Worm (Caenorhabditis elegans) whole organism, L2 larva: ENCODE results near the gene F59F3.6.

Experiments used
- C34F6.9 ChIP-seq: fragments of 150-350 bp; optimal IDR thresholded peaks from 2 replicates; lab custom pipeline; 2014; ENCODE audit warnings: missing biosample characterization, missing genetic modification characterization
- F13H6.1 ChIP-seq: sonication (generic microtip); optimal IDR thresholded peaks from 2 replicates; lab custom pipeline; 2016; ENCODE audit warnings: missing genetic modification characterization, missing compliant biosample characterization
- R02D3.7 ChIP-seq: fragments of 150-350 bp; optimal IDR thresholded peaks from 2 replicates; lab custom pipeline; 2014; ENCODE audit warnings: missing biosample characterization, missing genetic modification characterization
- Y55F3AM.14 ChIP-seq: fragments of 200-800 bp; sonication (Bioruptor generic); optimal IDR thresholded peaks from 2 replicates; lab custom pipeline; 2018; ENCODE audit warnings: mild to moderate bottlenecking, missing genetic modification characterization, missing compliant biosample characterization
- ZK546.5 ChIP-seq: sonication (generic microtip); optimal IDR thresholded peaks from 2 replicates; lab custom pipeline; 2017; ENCODE audit warnings: missing biosample characterization, missing genetic modification characterization
- alr-1 ChIP-seq: fragments of 150-350 bp; optimal IDR thresholded peaks from 2 replicates; lab custom pipeline; 2014; ENCODE audit warnings: missing biosample characterization, missing genetic modification characterization
- aly-2 ChIP-seq: fragments of 150-350 bp; optimal IDR thresholded peaks from 2 replicates; lab custom pipeline; 2014; ENCODE audit warnings: missing biosample characterization, missing genetic modification characterization
- ama-1 ChIP-seq: fragments of 150-350 bp; optimal IDR thresholded peaks from 2 replicates; lab custom pipeline; 2018; ENCODE audit warnings: inconsistent platforms
- ceh-82 ChIP-seq: fragments of 150-350 bp; optimal IDR thresholded peaks from 2 replicates; lab custom pipeline; 2014; ENCODE audit warnings: missing biosample characterization, missing genetic modification characterization
- egl-27 ChIP-seq: sonication (generic microtip); optimal IDR thresholded peaks from 3 replicates; lab custom pipeline; 2017; ENCODE audit warnings: missing biosample characterization, missing genetic modification reagents, missing genetic modification characterization
- elt-1 ChIP-seq: fragments of 150-350 bp; optimal IDR thresholded peaks from 2 replicates; lab custom pipeline; 2014; ENCODE audit warnings: missing biosample characterization, missing genetic modification characterization
- elt-3 ChIP-seq: sonication (generic microtip); optimal IDR thresholded peaks from 2 replicates; lab custom pipeline; 2017; ENCODE audit warnings: missing biosample characterization, missing genetic modification characterization
- gmeb-1 ChIP-seq: fragments of 150-350 bp; optimal IDR thresholded peaks from 2 replicates; lab custom pipeline; 2014; ENCODE audit warnings: missing biosample characterization, missing genetic modification characterization
- lin-11 ChIP-seq: fragments of 150-350 bp; sonication (generic microtip); optimal IDR thresholded peaks from 2 replicates; lab custom pipeline; 2014; ENCODE audit warnings: missing biosample characterization, missing genetic modification characterization, inconsistent platforms, mixed read lengths
- lin-13 ChIP-seq: fragments of 150-350 bp; optimal IDR thresholded peaks from 2 replicates; lab custom pipeline; 2014; ENCODE audit warnings: missing biosample characterization, missing genetic modification reagents, missing genetic modification characterization
- lin-39 ChIP-seq: fragments of 150-350 bp; optimal IDR thresholded peaks from 2 replicates; lab custom pipeline; 2014; ENCODE audit warnings: missing biosample characterization, missing genetic modification reagents, missing genetic modification characterization
- mbf-1 ChIP-seq: sonication (generic microtip); optimal IDR thresholded peaks from 2 replicates; lab custom pipeline; 2017; ENCODE audit warnings: missing biosample characterization, missing genetic modification characterization
- mdl-1 ChIP-seq, 2 experiments: fragments of 150-350 bp in 1 of 2; sonication (generic microtip) in 1 of 2; optimal IDR thresholded peaks; 2 replicates each; lab custom pipeline; 2017; ENCODE audit warnings: missing biosample characterization in 2 of 2, missing genetic modification characterization in 2 of 2
- nhr-11 ChIP-seq: fragments of 150-350 bp; optimal IDR thresholded peaks from 2 replicates; lab custom pipeline; 2014; ENCODE audit warnings: missing biosample characterization, missing genetic modification characterization
- nhr-12 ChIP-seq: fragments of 150-350 bp; optimal IDR thresholded peaks from 2 replicates; lab custom pipeline; 2014; ENCODE audit warnings: missing biosample characterization, missing genetic modification characterization
- nhr-129 ChIP-seq: fragments of 150-350 bp; optimal IDR thresholded peaks from 2 replicates; lab custom pipeline; 2014; ENCODE audit warnings: missing biosample characterization, missing genetic modification characterization
- nhr-23 ChIP-seq: fragments of 150-350 bp; optimal IDR thresholded peaks from 2 replicates; lab custom pipeline; 2014; ENCODE audit warnings: missing biosample characterization, missing genetic modification reagents, missing genetic modification characterization
- nhr-237 ChIP-seq: fragments of 150-350 bp; optimal IDR thresholded peaks from 2 replicates; lab custom pipeline; 2014; ENCODE audit warnings: missing biosample characterization, missing genetic modification characterization
- nhr-25 ChIP-seq: fragments of 150-350 bp; sonication (generic microtip); optimal IDR thresholded peaks from 3 replicates; lab custom pipeline; 2014; ENCODE audit warnings: missing biosample characterization, missing genetic modification characterization
- nhr-6 ChIP-seq: fragments of 150-350 bp; optimal IDR thresholded peaks from 2 replicates; lab custom pipeline; 2014; ENCODE audit warnings: missing biosample characterization, missing genetic modification characterization
- nhr-77 ChIP-seq: fragments of 150-350 bp; optimal IDR thresholded peaks from 2 replicates; lab custom pipeline; 2014; ENCODE audit warnings: missing biosample characterization, missing genetic modification characterization
- sem-4 ChIP-seq: fragments of 150-350 bp; optimal IDR thresholded peaks from 2 replicates; lab custom pipeline; 2014; ENCODE audit warnings: missing biosample characterization, missing genetic modification reagents, missing genetic modification characterization
- skn-1 ChIP-seq: sonication (generic microtip); optimal IDR thresholded peaks from 2 replicates; lab custom pipeline; 2017; ENCODE audit warnings: missing biosample characterization, missing genetic modification characterization
- sma-3 ChIP-seq: sonication (generic microtip); optimal IDR thresholded peaks from 2 replicates; lab custom pipeline; 2016; ENCODE audit warnings: missing genetic modification reagents, missing genetic modification characterization, missing compliant biosample characterization
- sma-9 ChIP-seq, 2 experiments: fragments of 150-350 bp in 1 of 2; sonication (generic microtip) in 1 of 2; optimal IDR thresholded peaks; 2 replicates each; lab custom pipeline; 2014 to 2016; ENCODE audit warnings: missing genetic modification characterization in 2 of 2, mild to moderate bottlenecking in 1 of 2, missing biosample characterization in 1 of 2, missing compliant biosample characterization in 1 of 2, missing genetic modification reagents in 1 of 2, moderate library complexity in 1 of 2
- snpc-4 ChIP-seq: fragments of 150-350 bp; optimal IDR thresholded peaks from 2 replicates; lab custom pipeline; 2014; ENCODE audit warnings: missing biosample characterization, missing genetic modification characterization
- unc-39 ChIP-seq: fragments of 150-350 bp; optimal IDR thresholded peaks from 2 replicates; lab custom pipeline; 2014; ENCODE audit warnings: missing biosample characterization, missing genetic modification characterization
- unc-55 ChIP-seq: fragments of 150-350 bp; sonication (generic microtip); optimal IDR thresholded peaks from 3 replicates; lab custom pipeline; 2014; ENCODE audit warnings: missing biosample characterization, missing genetic modification reagents, missing genetic modification characterization
- unc-62 ChIP-seq: fragments of 150-350 bp; optimal IDR thresholded peaks from 2 replicates; lab custom pipeline; 2014; ENCODE audit warnings: missing biosample characterization, missing genetic modification reagents, missing genetic modification characterization
- zag-1 ChIP-seq: fragments of 150-350 bp; optimal IDR thresholded peaks from 2 replicates; lab custom pipeline; 2014; ENCODE audit warnings: missing biosample characterization, missing genetic modification characterization
- ztf-1 ChIP-seq: fragments of 200-800 bp; sonication (Bioruptor generic); conservative IDR thresholded peaks from 2 replicates; pipeline ENCODE4 v1.3.6; 2022; ENCODE audit warnings: missing genetic modification characterization, missing compliant biosample characterization
- ztf-11 ChIP-seq: sonication (generic microtip); optimal IDR thresholded peaks from 2 replicates; lab custom pipeline; 2017; ENCODE audit warnings: missing biosample characterization, missing genetic modification characterization
- ztf-4 ChIP-seq: fragments of 150-350 bp; optimal IDR thresholded peaks from 2 replicates; lab custom pipeline; 2014; ENCODE audit warnings: missing biosample characterization, missing genetic modification characterization

F59F3.6 gene

DNA sequence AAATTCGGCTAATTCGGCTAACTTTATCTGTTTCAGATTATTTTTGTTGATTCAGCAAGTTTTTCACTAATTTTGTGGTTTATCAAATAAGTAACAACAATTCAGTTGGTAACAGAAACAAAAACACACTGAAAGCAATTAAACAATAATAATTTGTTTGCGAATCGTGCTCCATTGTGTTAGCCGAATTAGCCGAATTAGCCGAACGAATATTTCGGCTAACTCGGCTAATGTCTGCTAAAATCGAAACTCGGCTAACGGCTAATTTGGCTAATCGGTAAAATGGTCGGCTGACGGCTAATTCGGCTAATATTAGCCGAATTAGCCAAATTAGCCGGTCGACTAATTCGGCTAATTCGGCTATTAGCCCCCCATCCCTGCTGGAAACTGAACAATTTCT lies 4.6 kb upstream of the F59F3.6 start:
- TF ChIP-seq ztf-1 (GFP tag; lab: Robert Waterston, UW): no peak
- TF ChIP-seq sem-4 (tag; lab: Kevin White, UChicago): no peak
- no peak for TF ChIP-seq ztf-4 (tag; lab: Kevin White, UChicago)
- TF ChIP-seq unc-55 (GFP tag; lab: Kevin White, UChicago): no peak
- TF ChIP-seq C34F6.9: no peak
- TF ChIP-seq sma-9 (GFP tag; optimal IDR thresholded peaks at IDR 0.05; lab: Kevin White, UChicago): no peak
- no peak for TF ChIP-seq sma-9 (tag; optimal IDR thresholded peaks at IDR 0.05; lab: Kevin White, UChicago)
- TF ChIP-seq nhr-11 (tag; lab: Kevin White, UChicago): no peak
- TF ChIP-seq ZK546.5 (tag; lab: Kevin White, UChicago): no peak
- TF ChIP-seq R02D3.7 (tag; lab: Kevin White, UChicago): no peak
- no peak for TF ChIP-seq skn-1 (tag; lab: Kevin White, UChicago)
- TF ChIP-seq F13H6.1: no peak
- no peak for TF ChIP-seq nhr-6 (tag; lab: Kevin White, UChicago)
- TF ChIP-seq mdl-1 (tag; optimal IDR thresholded peaks at IDR 0.05; lab: Kevin White, UChicago): no peak
- TF ChIP-seq nhr-25 (tag; lab: Kevin White, UChicago): no peak
- no peak for TF ChIP-seq unc-39 (tag; lab: Kevin White, UChicago)
- no peak for TF ChIP-seq unc-62 (GFP tag; lab: Kevin White, UChicago)
- no peak for TF ChIP-seq ztf-11
- TF ChIP-seq egl-27 (tag; lab: Kevin White, UChicago): no peak
- TF ChIP-seq nhr-12 (tag; lab: Kevin White, UChicago): no peak
- no peak for TF ChIP-seq lin-13

DNA sequence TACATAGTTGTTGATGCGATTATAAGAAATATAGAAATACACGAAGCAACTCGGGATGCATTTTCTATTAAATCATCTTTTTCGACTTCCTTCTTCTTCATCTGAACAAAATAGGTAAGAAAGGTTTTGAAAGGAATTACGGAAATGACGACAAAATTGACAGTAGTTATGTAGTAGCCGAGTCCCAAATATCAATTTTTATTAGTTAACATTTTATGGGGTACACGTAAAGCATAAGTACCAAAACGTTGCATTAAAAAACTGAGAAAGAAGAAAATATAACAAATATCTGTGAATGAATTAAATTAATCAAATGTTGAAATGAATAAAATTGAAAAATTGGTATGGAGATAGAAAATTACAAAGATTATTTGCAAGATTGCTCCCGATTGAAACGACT lies 2.7 kb upstream of the F59F3.6 start, which contains the start of gene col-177:
TSS of gene col-177 (minus strand) at position 101 of the 400 bp plus-strand sequence.
- TF ChIP-seq gmeb-1 (tag; lab: Kevin White, UChicago): no peak
- TF ChIP-seq aly-2: no peak
- TF ChIP-seq unc-62 (GFP tag; lab: Kevin White, UChicago): no peak
- TF ChIP-seq snpc-4: no peak
- no peak for TF ChIP-seq ama-1 (lab: Kevin White, UChicago)
- TF ChIP-seq mbf-1 (tag; lab: Kevin White, UChicago): no peak
- no peak for TF ChIP-seq nhr-11 (tag; lab: Kevin White, UChicago)
- TF ChIP-seq lin-13: no peak

ce11 chrX:10992177-10992576 lies 6.9 kb downstream of the F59F3.6 start, which contains the start of gene ver-3:
Gene ver-3, plus strand, starts transcription at chrX:10992477.
- TF ChIP-seq sma-9 (GFP tag; optimal IDR thresholded peaks at IDR 0.05; lab: Kevin White, UChicago): no peak
- no peak for TF ChIP-seq sma-9 (tag; optimal IDR thresholded peaks at IDR 0.05; lab: Kevin White, UChicago)
- TF ChIP-seq nhr-6 (tag; lab: Kevin White, UChicago): no peak
- no peak for TF ChIP-seq elt-3 (tag; lab: Kevin White, UChicago)
- TF ChIP-seq elt-1 (tag; lab: Kevin White, UChicago): no peak
- no peak for TF ChIP-seq unc-62 (GFP tag; lab: Kevin White, UChicago)
- no peak for TF ChIP-seq lin-11 (tag; lab: Kevin White, UChicago)
- TF ChIP-seq nhr-237: no peak
- TF ChIP-seq ZK546.5 (tag; lab: Kevin White, UChicago): no peak
- no peak for TF ChIP-seq aly-2

DNA sequence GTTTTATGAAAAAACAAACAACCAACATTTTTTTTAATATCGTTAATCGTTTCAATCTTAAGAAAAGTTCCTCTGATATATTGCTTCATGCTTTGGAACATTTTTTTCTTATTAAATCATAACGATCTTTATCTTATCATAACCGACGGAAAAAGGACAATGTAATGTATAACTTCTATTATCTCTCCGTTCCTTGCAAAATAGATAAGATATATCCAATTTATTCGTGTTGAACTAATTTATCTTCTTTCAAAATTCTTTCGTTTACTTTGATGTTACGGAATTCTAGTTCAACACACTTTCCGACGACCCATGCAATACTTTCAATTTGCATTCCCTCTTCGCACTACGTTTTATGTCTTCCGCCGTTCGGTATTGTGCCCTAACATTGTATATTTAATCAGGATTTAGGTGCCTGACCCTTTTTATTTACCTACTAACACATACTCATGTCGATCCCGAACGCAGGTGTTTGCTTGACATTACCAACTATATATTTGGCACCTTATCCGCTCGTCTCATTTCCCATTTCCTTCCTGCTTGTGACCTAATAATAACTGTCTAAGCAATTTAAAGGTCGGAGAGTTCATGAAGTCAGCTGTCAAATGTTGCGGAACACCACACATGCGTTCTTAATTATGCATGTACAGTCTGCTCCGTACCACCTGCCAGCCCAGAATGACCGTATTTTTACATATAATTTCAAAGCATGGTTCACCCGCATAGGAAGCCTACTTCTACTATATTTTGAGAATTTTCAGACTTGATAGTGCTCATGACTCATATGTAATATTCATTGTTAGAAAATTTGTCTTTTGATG lies 7.5 kb downstream of the F59F3.6 start:
- TF ChIP-seq snpc-4 (no peak), nhr-237 (no peak), C34F6.9 (no peak), lin-13 (no peak), elt-1 (tag; lab: Kevin White, UChicago) (no peak), unc-55 (GFP tag; lab: Kevin White, UChicago) (no peak), ama-1 (lab: Kevin White, UChicago) (no peak)

- no peak for TF ChIP-seq nhr-129 (tag; lab: Kevin White, UChicago)
- no peak for TF ChIP-seq nhr-77 (tag; lab: Kevin White, UChicago)
- no peak for TF ChIP-seq Y55F3AM.14
- TF ChIP-seq aly-2: no peak
- no peak for TF ChIP-seq skn-1 (tag; lab: Kevin White, UChicago)
- no peak for TF ChIP-seq sma-9 (GFP tag; optimal IDR thresholded peaks at IDR 0.05; lab: Kevin White, UChicago)
- TF ChIP-seq sma-9 (tag; optimal IDR thresholded peaks at IDR 0.05; lab: Kevin White, UChicago): no peak
- no peak for TF ChIP-seq lin-39 (tag; lab: Kevin White, UChicago)
- TF ChIP-seq alr-1: no peak
- no peak for TF ChIP-seq mbf-1 (tag; lab: Kevin White, UChicago)
- TF ChIP-seq zag-1 (tag; lab: Kevin White, UChicago): no peak
- TF ChIP-seq ztf-1 (GFP tag; lab: Robert Waterston, UW): no peak
- TF ChIP-seq ceh-82 (tag; lab: Kevin White, UChicago): no peak
- no peak for TF ChIP-seq nhr-6 (tag; lab: Kevin White, UChicago)
- no peak for TF ChIP-seq nhr-23
- TF ChIP-seq gmeb-1 (tag; lab: Kevin White, UChicago): no peak
- TF ChIP-seq sma-3 (GFP tag; lab: Kevin White, UChicago): no peak
- TF ChIP-seq elt-1 (tag; lab: Kevin White, UChicago): no peak
- TF ChIP-seq R02D3.7 (tag; lab: Kevin White, UChicago): no peak
- TF ChIP-seq ama-1 (lab: Kevin White, UChicago): no peak
- TF ChIP-seq snpc-4: no peak
Observed at ce11 chrX:10990855-10991176, 8.3 kb downstream of the F59F3.6 start.
